Worm (Caenorhabditis elegans): ENCODE measurements around the gene C55A1.7.
"Not testable (repeated sequence)": the region's sequence is repeated elsewhere in the genome, so short reads cannot be mapped to it uniquely, and the experiment has no call there.

The C55A1.7 gene

ce11 chrV:15652147-15652546 is 4.7 kb upstream of the C55A1.7 start:
- 0 out of 2 replicates have a peak, but pooled peaks have one; percentile 15 for TF ChIP-seq attf-6 (GFP tag; IDR thresholded peaks at IDR 0.05)
- TF ChIP-seq cebp-1 (GFP tag; IDR thresholded peaks at IDR 0.05): no peak
- TF ChIP-seq cebp-1 (tag; optimal IDR thresholded peaks at IDR 0.05): peak; percentile 42
- TF ChIP-seq ekl-4 (GFP tag; IDR thresholded peaks at IDR 0.05): peak; percentile 49; the same call in 1 of the 2 replicates
- TF ChIP-seq rpc-1 (optimal IDR thresholded peaks at IDR 0.05): no peak
- no peak for TF ChIP-seq rpc-1 (tag; optimal IDR thresholded peaks at IDR 0.05)
- TF ChIP-seq C17E4.6 (GFP tag; IDR thresholded peaks at IDR 0.05): no peak
- 0 out of 2 replicates have a peak, but pooled peaks have one; percentile 27 for TF ChIP-seq attf-3 (GFP tag; conservative IDR thresholded peaks at IDR 0.05)

- TF ChIP-seq madf-8 (GFP tag; conservative IDR thresholded peaks at IDR 0.05): no peak
- TF ChIP-seq mes-4 (tag; optimal IDR thresholded peaks at IDR 0.05): no peak
- no peak for TF ChIP-seq egl-18 (GFP tag; IDR thresholded peaks at IDR 0.05)
- TF ChIP-seq F23B12.7 (tag; optimal IDR thresholded peaks at IDR 0.05; ENCODE audit: insufficient read depth): no peak
- no peak for TF ChIP-seq egrh-3 (GFP tag; IDR thresholded peaks at IDR 0.05)
- TF ChIP-seq F57C9.4 (tag; optimal IDR thresholded peaks at IDR 0.05): no peak
- no peak for TF ChIP-seq ztf-18 (tag; optimal IDR thresholded peaks at IDR 0.05)
- TF ChIP-seq Y95B8A.8 (GFP tag; IDR thresholded peaks at IDR 0.05): no peak
- no peak for TF ChIP-seq chd-7 (tag; optimal IDR thresholded peaks at IDR 0.05)
- TF ChIP-seq repo-1 (tag; optimal IDR thresholded peaks at IDR 0.05): no peak
- TF ChIP-seq atf-7 (tag; optimal IDR thresholded peaks at IDR 0.05): no peak
- no peak for TF ChIP-seq hsf-1 (GFP tag; IDR thresholded peaks at IDR 0.05)
- no peak for TF ChIP-seq F55B11.4 (tag; optimal IDR thresholded peaks at IDR 0.05; ENCODE audit: borderline replicate concordance, insufficient read depth)
- no peak for TF ChIP-seq dpl-1 (GFP tag; optimal IDR thresholded peaks at IDR 0.05)
- TF ChIP-seq somi-1 (GFP tag; optimal IDR thresholded peaks at IDR 0.05): no peak
- no peak for TF ChIP-seq zim-3 (tag; optimal IDR thresholded peaks at IDR 0.05)
- TF ChIP-seq tbp1 (GFP tag; optimal IDR thresholded peaks at IDR 0.05): no peak
These were observed 2.7 kb upstream of the C55A1.7 start, which contains the start of gene sru-42 for ce11 chrV:15650167-15650566. TSS of gene sru-42 (plus strand) at chrV:15650467.

ce11 chrV:15644575-15644974 is 2.9 kb downstream of the C55A1.7 start, which contains the start of gene str-23:
TSS of gene str-23 (plus strand) at chrV:15644875.
- no peak for TF ChIP-seq nhr-120 (GFP tag; IDR thresholded peaks at IDR 0.05)
- TF ChIP-seq ztf-26 (tag; optimal IDR thresholded peaks at IDR 0.05): no peak
- TF ChIP-seq nhr-80 (tag; optimal IDR thresholded peaks at IDR 0.05): no peak
- TF ChIP-seq ets-4 (GFP tag; optimal IDR thresholded peaks at IDR 0.05): no peak
- TF ChIP-seq F37B4.10 (GFP tag; IDR thresholded peaks at IDR 0.05): no peak
- no peak for TF ChIP-seq K12H6.12 (tag; optimal IDR thresholded peaks at IDR 0.05)
- TF ChIP-seq D2030.7 (GFP tag; IDR thresholded peaks at IDR 0.05): no peak
- no peak for TF ChIP-seq unc-62 (GFP tag; optimal IDR thresholded peaks at IDR 0.05)
- no peak for TF ChIP-seq dpff-1 (tag; optimal IDR thresholded peaks at IDR 0.05)
- TF ChIP-seq F55B11.4 (tag; optimal IDR thresholded peaks at IDR 0.05; ENCODE audit: borderline replicate concordance, insufficient read depth): no peak
- TF ChIP-seq tbp1 (GFP tag; optimal IDR thresholded peaks at IDR 0.05): no peak
- no peak for TF ChIP-seq nhr-179 (tag; optimal IDR thresholded peaks at IDR 0.05)
- TF ChIP-seq sdz-38 (tag; optimal IDR thresholded peaks at IDR 0.05): no peak
- TF ChIP-seq T07F8.4 (tag; optimal IDR thresholded peaks at IDR 0.05): no peak
- TF ChIP-seq atf-7 (tag; optimal IDR thresholded peaks at IDR 0.05): no peak

ce11 chrV:15643192-15643591 is 4.2 kb downstream of the C55A1.7 start, which contains the start of gene C55A1.4:
TSS of gene C55A1.4 (minus strand) at chrV:15643292.
- not testable (repeated sequence) for TF ChIP-seq bed-1 (GFP tag; IDR thresholded peaks at IDR 0.05); ztf-26 (tag; optimal IDR thresholded peaks at IDR 0.05); attf-3 (GFP tag; conservative IDR thresholded peaks at IDR 0.05)

Data from whole organism, young adult.